Worm (Caenorhabditis elegans): ENCODE results near the gene btb-8.
"Not testable (repeated sequence)": the region's sequence is repeated elsewhere in the genome, so short reads cannot be mapped to it uniquely, and the experiment has no call there.

btb-8 gene

DNA sequence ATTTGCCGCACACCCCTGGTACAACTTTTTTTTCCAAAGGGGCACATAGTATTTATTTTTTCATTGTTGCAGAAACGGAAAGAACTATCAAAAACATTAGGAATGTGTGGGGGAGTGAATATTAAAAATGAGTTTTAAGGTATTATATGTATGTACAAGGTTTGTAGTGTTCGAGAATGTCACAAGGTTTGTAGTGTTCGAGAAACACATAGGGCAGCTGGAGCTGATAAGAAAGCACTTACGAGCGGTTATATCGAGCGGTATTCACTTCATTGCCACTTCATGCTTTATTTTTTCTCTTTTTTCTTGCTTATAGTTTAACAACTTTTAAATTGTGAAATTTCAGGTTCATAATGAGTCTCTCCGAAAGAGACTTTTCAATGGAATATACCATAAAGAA, 44.9 kb downstream of the btb-8 start:
- peak; percentile 34 for TF ChIP-seq fos-1 (tag; optimal IDR thresholded peaks at IDR 0.05)

DNA sequence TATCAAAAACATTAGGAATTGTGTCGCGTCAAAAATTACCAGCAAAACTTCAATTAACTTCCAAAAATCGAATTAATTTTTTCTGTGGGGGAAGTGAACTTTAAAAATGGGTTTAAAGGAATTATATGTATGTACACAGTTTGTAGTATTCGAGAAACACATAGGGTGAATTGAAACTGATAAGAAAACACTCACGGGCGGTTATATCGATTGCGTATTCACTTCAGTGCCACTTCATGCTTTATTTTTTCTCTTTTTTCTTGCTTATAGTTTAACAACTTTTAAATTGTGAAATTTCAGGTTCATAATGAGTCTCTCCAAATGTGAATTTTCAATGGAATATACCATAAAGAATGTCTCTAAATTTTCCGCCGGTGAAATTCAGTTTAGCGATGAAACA, 48.8 kb downstream of the btb-8 start, which contains the start of gene math-26:
math-26 (plus strand) TSS at position 301 of the 400 bp plus-strand sequence.
- not testable (repeated sequence) for TF ChIP-seq nhr-237 (tag; optimal IDR thresholded peaks at IDR 0.05); elt-3 (tag; optimal IDR thresholded peaks at IDR 0.05); unc-62 (GFP tag; optimal IDR thresholded peaks at IDR 0.05)

ce11 chrII:1771785-1772184, 49.2 kb downstream of the btb-8 start, which contains the start of gene math-3:
Gene math-3 (plus strand): TSS chrII:1772085.
- TF ChIP-seq alr-1 (tag; optimal IDR thresholded peaks at IDR 0.05) (no peak), R02D3.7 (tag; optimal IDR thresholded peaks at IDR 0.05) (no peak), gmeb-1 (tag; optimal IDR thresholded peaks at IDR 0.05) (no peak), crh-2 (tag; optimal IDR thresholded peaks at IDR 0.05) (no peak), lin-13 (GFP tag; optimal IDR thresholded peaks at IDR 0.05) (no peak), unc-39 (tag; optimal IDR thresholded peaks at IDR 0.05) (no peak), nhr-6 (tag; optimal IDR thresholded peaks at IDR 0.05) (no peak), C34F6.9 (tag; optimal IDR thresholded peaks at IDR 0.05) (no peak), nhr-21 (tag; optimal IDR thresholded peaks at IDR 0.05) (no peak), nhr-237 (tag; optimal IDR thresholded peaks at IDR 0.05) (no peak), sma-9 (GFP tag; optimal IDR thresholded peaks at IDR 0.05) (no peak), sma-9 (tag; optimal IDR thresholded peaks at IDR 0.05) (no peak), mdl-1 (tag; optimal IDR thresholded peaks at IDR 0.05) (no peak), nhr-129 (tag; optimal IDR thresholded peaks at IDR 0.05) (no peak), dmd-4 (tag; optimal IDR thresholded peaks at IDR 0.05) (no peak), unc-55 (GFP tag; optimal IDR thresholded peaks at IDR 0.05) (no peak), lin-11 (tag; optimal IDR thresholded peaks at IDR 0.05) (no peak), ztf-1 (GFP tag; conservative IDR thresholded peaks at IDR 0.05) (no peak), ceh-82 (tag; optimal IDR thresholded peaks at IDR 0.05) (no peak), ztf-4 (tag; optimal IDR thresholded peaks at IDR 0.05) (no peak), fos-1 (tag; optimal IDR thresholded peaks at IDR 0.05) (no peak)
